Fruit fly (Drosophila melanogaster): ENCODE results near the gene Tektin-C.

DNA sequence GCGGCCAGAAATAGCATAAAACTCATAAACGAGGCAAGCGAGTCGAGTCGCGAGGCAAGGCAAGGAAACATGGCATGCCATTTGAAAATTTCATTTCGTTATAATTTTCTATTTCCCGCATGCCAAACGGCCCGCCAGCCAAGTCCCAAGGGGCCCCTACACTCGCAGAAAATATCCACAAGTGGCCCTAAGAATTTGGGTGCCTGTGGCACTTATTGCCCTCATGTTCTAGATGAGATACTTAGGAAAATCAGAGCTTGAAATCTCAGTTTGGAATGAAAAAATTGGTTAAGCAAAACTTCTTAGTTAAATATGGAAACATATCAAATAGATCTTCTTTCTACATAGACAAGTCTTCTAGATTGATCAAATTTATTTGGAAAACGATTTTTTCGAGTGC, 42.0 kb upstream of the Tektin-C start:
- no peak for TF ChIP-seq psq (optimal IDR thresholded peaks at IDR 0.05)
- TF ChIP-seq pan (optimal IDR thresholded peaks at IDR 0.05) = no peak
- TF ChIP-seq usp (GFP tag; optimal IDR thresholded peaks at IDR 0.05) = no peak
- TF ChIP-seq EcR (GFP tag; optimal IDR thresholded peaks at IDR 0.05) = no peak
- no peak for TF ChIP-seq CG8478 (optimal IDR thresholded peaks at IDR 0.05)
